Worm (Caenorhabditis elegans) whole organism, L3 larva: Measurements from ENCODE around the gene Y54G2A.13.
A peak's percentile ranks its signal among the peaks of the same experiment; 100 is the strongest.

Experiments used
- R02D3.7 ChIP-seq: fragments of 150-350 bp; optimal IDR thresholded peaks from 2 replicates; lab custom pipeline; 2014; ENCODE audit warnings: missing biosample characterization, missing genetic modification characterization
- ZK546.5 ChIP-seq: sonication (generic microtip); optimal IDR thresholded peaks from 2 replicates; lab custom pipeline; 2017; ENCODE audit warnings: missing biosample characterization, missing genetic modification characterization
- aly-2 ChIP-seq: fragments of 150-350 bp; optimal IDR thresholded peaks from 2 replicates; lab custom pipeline; 2014; ENCODE audit warnings: missing biosample characterization, missing genetic modification characterization
- ama-1 ChIP-seq: fragments of 150-350 bp; optimal IDR thresholded peaks from 2 replicates; lab custom pipeline; 2018
- ceh-16 ChIP-seq: sonication (generic microtip); optimal IDR thresholded peaks from 2 replicates; lab custom pipeline; 2017; ENCODE audit warnings: missing biosample characterization, missing genetic modification characterization
- ceh-9 ChIP-seq: sonication (generic microtip); optimal IDR thresholded peaks from 2 replicates; lab custom pipeline; 2018; ENCODE audit warnings: missing biosample characterization, missing genetic modification characterization
- daf-12 ChIP-seq: fragments of 150-350 bp; optimal IDR thresholded peaks from 2 replicates; lab custom pipeline; 2014; ENCODE audit warnings: missing biosample characterization, missing genetic modification reagents, missing genetic modification characterization
- egl-27 ChIP-seq: sonication (generic microtip); optimal IDR thresholded peaks from 4 replicates; lab custom pipeline; 2017; ENCODE audit warnings: missing biosample characterization, missing genetic modification reagents, missing genetic modification characterization
- egl-5 ChIP-seq: fragments of 150-350 bp; optimal IDR thresholded peaks from 2 replicates; lab custom pipeline; 2017; ENCODE audit warnings: missing biosample characterization, missing genetic modification reagents, missing genetic modification characterization, inconsistent platforms
- elt-1 ChIP-seq: fragments of 150-350 bp; optimal IDR thresholded peaks from 2 replicates; lab custom pipeline; 2014; ENCODE audit warnings: missing biosample characterization, missing genetic modification characterization
- elt-2 ChIP-seq: sonication (generic microtip); optimal IDR thresholded peaks from 2 replicates; lab custom pipeline; 2016; ENCODE audit warnings: missing genetic modification reagents, mild to moderate bottlenecking, missing genetic modification characterization, missing compliant biosample characterization
- elt-3 ChIP-seq, 3 experiments: fragments of 150-350 bp in 1 of 3; sonication (generic microtip) in 2 of 3; optimal IDR thresholded peaks; 2 replicates in 2 of 3; 4 replicates in 1 of 3; lab custom pipeline; 2014 to 2017; ENCODE audit warnings: missing biosample characterization in 3 of 3, missing genetic modification characterization in 3 of 3
- fkh-10 ChIP-seq: sonication (generic microtip); optimal IDR thresholded peaks from 2 replicates; lab custom pipeline; 2017; ENCODE audit warnings: missing biosample characterization, missing genetic modification reagents, missing genetic modification characterization
- fkh-2 ChIP-seq: fragments of 150-350 bp; optimal IDR thresholded peaks from 2 replicates; lab custom pipeline; 2014; ENCODE audit warnings: missing biosample characterization, missing genetic modification reagents, missing genetic modification characterization
- fos-1 ChIP-seq: fragments of 150-350 bp; optimal IDR thresholded peaks from 2 replicates; lab custom pipeline; 2014; ENCODE audit warnings: missing biosample characterization, missing genetic modification characterization
- hmg-11 ChIP-seq: sonication (generic microtip); optimal IDR thresholded peaks from 2 replicates; lab custom pipeline; 2016; ENCODE audit warnings: missing genetic modification characterization, missing compliant biosample characterization
- jun-1 ChIP-seq: fragments of 150-350 bp; optimal IDR thresholded peaks from 2 replicates; lab custom pipeline; 2014; ENCODE audit warnings: missing biosample characterization, missing genetic modification reagents, missing genetic modification characterization
- lin-39 ChIP-seq: fragments of 150-350 bp; optimal IDR thresholded peaks from 2 replicates; lab custom pipeline; 2018; ENCODE audit warnings: missing biosample characterization, missing genetic modification reagents, missing genetic modification characterization
- lsy-12 ChIP-seq: sonication (generic microtip); optimal IDR thresholded peaks from 2 replicates; lab custom pipeline; 2016; ENCODE audit warnings: mild to moderate bottlenecking, missing genetic modification characterization, missing compliant biosample characterization
- mml-1 ChIP-seq: fragments of 150-350 bp; sonication (generic microtip); optimal IDR thresholded peaks from 3 replicates; lab custom pipeline; 2014; ENCODE audit warnings: missing biosample characterization, missing genetic modification characterization
- nhr-11 ChIP-seq: fragments of 150-350 bp; optimal IDR thresholded peaks from 2 replicates; lab custom pipeline; 2014; ENCODE audit warnings: missing biosample characterization, missing genetic modification characterization
- nhr-12 ChIP-seq: fragments of 150-350 bp; optimal IDR thresholded peaks from 2 replicates; lab custom pipeline; 2014; ENCODE audit warnings: missing biosample characterization, missing genetic modification characterization
- nhr-23 ChIP-seq: fragments of 150-350 bp; optimal IDR thresholded peaks from 2 replicates; lab custom pipeline; 2014; ENCODE audit warnings: missing biosample characterization, missing genetic modification reagents, missing genetic modification characterization
- nhr-237 ChIP-seq: fragments of 150-350 bp; optimal IDR thresholded peaks from 2 replicates; lab custom pipeline; 2014; ENCODE audit warnings: missing biosample characterization, missing genetic modification characterization
- nhr-25 ChIP-seq: sonication (generic microtip); optimal IDR thresholded peaks from 2 replicates; lab custom pipeline; 2017; ENCODE audit warnings: missing biosample characterization, missing genetic modification characterization
- nhr-28 ChIP-seq: fragments of 150-350 bp; optimal IDR thresholded peaks from 2 replicates; lab custom pipeline; 2014; ENCODE audit warnings: missing biosample characterization, missing genetic modification characterization
- nhr-43 ChIP-seq: sonication (generic microtip); optimal IDR thresholded peaks from 2 replicates; lab custom pipeline; 2016; ENCODE audit warnings: mild to moderate bottlenecking, missing genetic modification characterization, missing compliant biosample characterization; ENCODE audit not compliant: poor library complexity, severe bottlenecking
- nhr-76 ChIP-seq: fragments of 150-350 bp; sonication (generic microtip); optimal IDR thresholded peaks from 5 replicates; lab custom pipeline; 2014; ENCODE audit warnings: missing biosample characterization, missing genetic modification characterization
- pha-4 ChIP-seq: fragments of 150-350 bp; optimal IDR thresholded peaks from 2 replicates; lab custom pipeline; 2014; ENCODE audit warnings: missing biosample characterization, missing genetic modification reagents, missing genetic modification characterization
- pqm-1 ChIP-seq: fragments of 150-350 bp; optimal IDR thresholded peaks from 2 replicates; lab custom pipeline; 2017; ENCODE audit warnings: missing biosample characterization, missing genetic modification characterization, inconsistent platforms
- sea-2 ChIP-seq: fragments of 150-350 bp; sonication (generic microtip); optimal IDR thresholded peaks from 4 replicates; lab custom pipeline; 2014; ENCODE audit warnings: missing biosample characterization, missing genetic modification reagents, missing genetic modification characterization
- skn-1 ChIP-seq: fragments of 150-350 bp; optimal IDR thresholded peaks from 2 replicates; lab custom pipeline; 2014; ENCODE audit warnings: missing biosample characterization, missing genetic modification characterization
- snpc-4 ChIP-seq: fragments of 150-350 bp; optimal IDR thresholded peaks from 2 replicates; lab custom pipeline; 2014; ENCODE audit warnings: missing biosample characterization, missing genetic modification characterization
- unc-39 ChIP-seq: sonication (generic microtip); optimal IDR thresholded peaks from 4 replicates; lab custom pipeline; 2017; ENCODE audit warnings: missing biosample characterization, missing genetic modification characterization
- unc-62 ChIP-seq: fragments of 150-350 bp; sonication (generic microtip); optimal IDR thresholded peaks from 4 replicates; lab custom pipeline; 2014; ENCODE audit warnings: missing biosample characterization, missing genetic modification reagents, missing genetic modification characterization
- zag-1 ChIP-seq: fragments of 150-350 bp; optimal IDR thresholded peaks from 2 replicates; lab custom pipeline; 2014; ENCODE audit warnings: missing biosample characterization, missing genetic modification characterization
- ztf-11 ChIP-seq: fragments of 150-350 bp; optimal IDR thresholded peaks from 2 replicates; lab custom pipeline; 2014; ENCODE audit warnings: missing biosample characterization, missing genetic modification characterization
- ztf-4 ChIP-seq: fragments of 150-350 bp; optimal IDR thresholded peaks from 2 replicates; lab custom pipeline; 2014; ENCODE audit warnings: missing biosample characterization, missing genetic modification characterization

The Y54G2A.13 gene

ce11 chrIV:2772209-2772851 lies 47.2 kb downstream of the Y54G2A.13 start:
- no peak for TF ChIP-seq egl-5
- no peak for TF ChIP-seq egl-27
- no peak for TF ChIP-seq pha-4
- TF ChIP-seq elt-2 (tag; lab: Kevin White, UChicago) = no peak
- no peak for TF ChIP-seq pqm-1 (tag; lab: Kevin White, UChicago)
- TF ChIP-seq elt-1 (tag; lab: Kevin White, UChicago) = no peak
- no peak for TF ChIP-seq ceh-16 (tag; lab: Kevin White, UChicago)
- no peak for TF ChIP-seq mml-1 (tag; lab: Kevin White, UChicago)
- TF ChIP-seq zag-1 (tag; lab: Kevin White, UChicago) = no peak
- TF ChIP-seq nhr-11 (tag; lab: Kevin White, UChicago) = no peak
- TF ChIP-seq ama-1 (lab: Kevin White, UChicago) = peak; percentile 29
- no peak for TF ChIP-seq daf-12 (tag; lab: Kevin White, UChicago)
- no peak for TF ChIP-seq ZK546.5 (tag; lab: Kevin White, UChicago)
- peak; percentile 77 for TF ChIP-seq nhr-25 (tag; lab: Kevin White, UChicago)
- TF ChIP-seq fkh-2 (tag; lab: Kevin White, UChicago) = no peak
- TF ChIP-seq sea-2 = no peak
- TF ChIP-seq R02D3.7 = no peak
- peak; percentile 8 for TF ChIP-seq lsy-12
- peak; percentile 36 for TF ChIP-seq nhr-43 (tag; lab: Kevin White, UChicago)
- TF ChIP-seq nhr-23 (tag; lab: Kevin White, UChicago) = no peak
- TF ChIP-seq skn-1 = no peak
- TF ChIP-seq unc-39 (tag; lab: Kevin White, UChicago) = no peak
- no peak for TF ChIP-seq nhr-28 (tag; lab: Kevin White, UChicago)
- no peak for TF ChIP-seq fos-1 (tag; lab: Kevin White, UChicago)
- no peak for TF ChIP-seq unc-62
- TF ChIP-seq lin-39 = no peak

DNA sequence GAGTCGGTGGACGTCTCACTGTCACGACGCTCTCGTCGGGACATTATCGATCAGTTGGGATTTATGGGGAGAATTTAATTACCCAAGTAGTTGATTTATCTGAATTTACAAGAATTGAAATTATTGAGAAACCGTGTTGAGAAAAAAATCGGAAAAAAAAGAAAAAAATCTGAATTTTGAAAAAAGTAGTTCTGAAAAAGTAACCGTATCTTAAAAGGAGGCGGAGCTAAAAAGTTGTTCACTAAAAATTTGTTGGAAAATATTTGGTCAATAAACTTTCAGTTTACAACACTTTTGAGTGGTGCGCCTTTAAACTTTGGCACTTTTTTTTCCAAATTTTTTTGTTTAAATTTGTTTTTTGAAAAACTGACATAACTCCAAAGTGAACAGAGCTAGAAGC lies 47.8 kb downstream of the Y54G2A.13 start, which contains the start of gene Y54G2A.11:
TSS of gene Y54G2A.11 (minus strand) at position 101 of the 400 bp plus-strand sequence.
- no peak for TF ChIP-seq pqm-1 (tag; lab: Kevin White, UChicago)
- TF ChIP-seq nhr-23 (tag; lab: Kevin White, UChicago) = no peak
- TF ChIP-seq nhr-12 (tag; lab: Kevin White, UChicago) = no peak
- no peak for TF ChIP-seq nhr-76
- TF ChIP-seq elt-2 (tag; lab: Kevin White, UChicago) = no peak
- TF ChIP-seq snpc-4 (tag; lab: Kevin White, UChicago) = no peak
- TF ChIP-seq aly-2 (tag; lab: Kevin White, UChicago) = no peak
- no peak for TF ChIP-seq nhr-43 (tag; lab: Kevin White, UChicago)
- TF ChIP-seq fkh-10 (GFP tag; lab: Kevin White, UChicago) = no peak
- TF ChIP-seq egl-27 = no peak
- TF ChIP-seq, all 47 proteins: peak for 0

- no peak for TF ChIP-seq elt-2 (tag; lab: Kevin White, UChicago)
- peak; percentile 32 for TF ChIP-seq lsy-12
- TF ChIP-seq ceh-9 (tag; lab: Kevin White, UChicago) = no peak
- no peak for TF ChIP-seq ztf-11 (tag; lab: Kevin White, UChicago)
- no peak for TF ChIP-seq lin-39
- TF ChIP-seq hmg-11 (tag; lab: Kevin White, UChicago) = no peak
- peak; percentile 2 for TF ChIP-seq ama-1 (lab: Kevin White, UChicago)
- TF ChIP-seq, all 47 proteins: peak for 2
Measured at ce11 chrIV:2770835-2771234, 48.7 kb downstream of the Y54G2A.13 start.

ce11 chrIV:2770067-2770466 lies 49.5 kb downstream of the Y54G2A.13 start:
- TF ChIP-seq mml-1 (tag; lab: Kevin White, UChicago) (no peak), elt-2 (tag; lab: Kevin White, UChicago) (no peak), ztf-4 (no peak), elt-3 (tag; optimal IDR thresholded peaks at IDR 0.05; lab: Kevin White, UChicago) (no peak), nhr-43 (tag; lab: Kevin White, UChicago) (no peak), nhr-28 (tag; lab: Kevin White, UChicago) (no peak), lsy-12 (no peak), jun-1 (tag; lab: Kevin White, UChicago) (no peak), nhr-237 (tag; lab: Kevin White, UChicago) (no peak), nhr-12 (tag; lab: Kevin White, UChicago) (no peak), egl-27 (no peak), fos-1 (tag; lab: Kevin White, UChicago) (no peak)
